Fruit fly (Drosophila melanogaster): ENCODE measurements around the gene CG5412.

CG5412 gene

dm6 chr3R:20560019-20560667 lies 16.7 kb upstream of the CG5412 start, which contains the start of gene CG15922:
CG15922 (minus strand) TSS chr3R:20560280.
- TF ChIP-seq Sin3A (optimal IDR thresholded peaks at IDR 0.05) = no peak
- TF ChIP-seq ttk (optimal IDR thresholded peaks at IDR 0.05) = no peak
- TF ChIP-seq h (optimal IDR thresholded peaks at IDR 0.05) = no peak
- TF ChIP-seq Myc (optimal IDR thresholded peaks at IDR 0.05) = no peak
- TF ChIP-seq psq (optimal IDR thresholded peaks at IDR 0.05) = no peak
- no peak for TF ChIP-seq insv (optimal IDR thresholded peaks at IDR 0.05)

dm6 chr3R:20560668-20561226 lies 16.1 kb upstream of the CG5412 start, which contains the start of gene CG5191:
CG5191 (plus strand) TSS chr3R:20560865.
- TF ChIP-seq ttk (optimal IDR thresholded peaks at IDR 0.05) = no peak
- TF ChIP-seq h (optimal IDR thresholded peaks at IDR 0.05) = no peak
- TF ChIP-seq Myc (optimal IDR thresholded peaks at IDR 0.05) = no peak
- TF ChIP-seq insv (optimal IDR thresholded peaks at IDR 0.05) = no peak
- no peak for TF ChIP-seq Sin3A (optimal IDR thresholded peaks at IDR 0.05)
- TF ChIP-seq psq (optimal IDR thresholded peaks at IDR 0.05) = no peak

- TF ChIP-seq h (optimal IDR thresholded peaks at IDR 0.05) = no peak
- no peak for TF ChIP-seq ttk (optimal IDR thresholded peaks at IDR 0.05)
- TF ChIP-seq Myc (optimal IDR thresholded peaks at IDR 0.05) = no peak
- no peak for TF ChIP-seq psq (optimal IDR thresholded peaks at IDR 0.05)
- TF ChIP-seq insv (optimal IDR thresholded peaks at IDR 0.05) = no peak
- no peak for TF ChIP-seq Sin3A (optimal IDR thresholded peaks at IDR 0.05)
Observed at dm6 chr3R:20563830-20564421, 12.9 kb upstream of the CG5412 start, which contains the start of gene CG10877. CG10877 (minus strand) TSS chr3R:20564067.

- TF ChIP-seq psq (optimal IDR thresholded peaks at IDR 0.05) = no peak
- TF ChIP-seq ttk (optimal IDR thresholded peaks at IDR 0.05) = no peak
- TF ChIP-seq h (optimal IDR thresholded peaks at IDR 0.05) = no peak
- TF ChIP-seq Myc (optimal IDR thresholded peaks at IDR 0.05) = no peak
- no peak for TF ChIP-seq insv (optimal IDR thresholded peaks at IDR 0.05)
- TF ChIP-seq Sin3A (optimal IDR thresholded peaks at IDR 0.05) = no peak
Observed at dm6 chr3R:20565546-20565948, 11.3 kb upstream of the CG5412 start.

- TF ChIP-seq ttk (optimal IDR thresholded peaks at IDR 0.05) (no peak), Myc (optimal IDR thresholded peaks at IDR 0.05) (no peak), Sin3A (optimal IDR thresholded peaks at IDR 0.05) (no peak), psq (optimal IDR thresholded peaks at IDR 0.05) (no peak), insv (optimal IDR thresholded peaks at IDR 0.05) (no peak), h (optimal IDR thresholded peaks at IDR 0.05) (no peak)
Observed at dm6 chr3R:20567507-20568222, 9.2 kb upstream of the CG5412 start.

- TF ChIP-seq h (optimal IDR thresholded peaks at IDR 0.05) (no peak), Myc (optimal IDR thresholded peaks at IDR 0.05) (no peak), Sin3A (optimal IDR thresholded peaks at IDR 0.05) (no peak), ttk (optimal IDR thresholded peaks at IDR 0.05) (no peak), insv (optimal IDR thresholded peaks at IDR 0.05) (no peak), psq (optimal IDR thresholded peaks at IDR 0.05) (no peak)
Observed at dm6 chr3R:20573326-20573725, 3.5 kb upstream of the CG5412 start.

- TF ChIP-seq h (optimal IDR thresholded peaks at IDR 0.05) = no peak
- no peak for TF ChIP-seq Myc (optimal IDR thresholded peaks at IDR 0.05)
- TF ChIP-seq insv (optimal IDR thresholded peaks at IDR 0.05) = no peak
- no peak for TF ChIP-seq psq (optimal IDR thresholded peaks at IDR 0.05)
- TF ChIP-seq Sin3A (optimal IDR thresholded peaks at IDR 0.05) = no peak
- no peak for TF ChIP-seq ttk (optimal IDR thresholded peaks at IDR 0.05)
Observed at dm6 chr3R:20574535-20574980, 2.3 kb upstream of the CG5412 start.

- TF ChIP-seq Sin3A (optimal IDR thresholded peaks at IDR 0.05) (no peak), psq (optimal IDR thresholded peaks at IDR 0.05) (no peak), insv (optimal IDR thresholded peaks at IDR 0.05) (no peak), Myc (optimal IDR thresholded peaks at IDR 0.05) (no peak), h (optimal IDR thresholded peaks at IDR 0.05) (no peak), ttk (optimal IDR thresholded peaks at IDR 0.05) (no peak)
Observed at dm6 chr3R:20579816-20580215, 3.0 kb downstream of the CG5412 start, which contains the start of the genes EloB and Srp14. EloB (minus strand) TSS chr3R:20579850. Srp14 (plus strand) TSS chr3R:20580115.

dm6 chr3R:20581376-20581775 lies 4.5 kb downstream of the CG5412 start, which contains the start of gene CG34008:
CG34008 (minus strand) TSS chr3R:20581522.
- TF ChIP-seq insv (optimal IDR thresholded peaks at IDR 0.05) (no peak), h (optimal IDR thresholded peaks at IDR 0.05) (no peak), Myc (optimal IDR thresholded peaks at IDR 0.05) (no peak), Sin3A (optimal IDR thresholded peaks at IDR 0.05) (no peak), ttk (optimal IDR thresholded peaks at IDR 0.05) (no peak), psq (optimal IDR thresholded peaks at IDR 0.05) (no peak)

- TF ChIP-seq h (optimal IDR thresholded peaks at IDR 0.05) = no peak
- TF ChIP-seq psq (optimal IDR thresholded peaks at IDR 0.05) = no peak
- no peak for TF ChIP-seq Myc (optimal IDR thresholded peaks at IDR 0.05)
- no peak for TF ChIP-seq ttk (optimal IDR thresholded peaks at IDR 0.05)
- no peak for TF ChIP-seq insv (optimal IDR thresholded peaks at IDR 0.05)
- TF ChIP-seq Sin3A (optimal IDR thresholded peaks at IDR 0.05) = no peak
Observed at dm6 chr3R:20585566-20585965, 8.7 kb downstream of the CG5412 start, which contains the start of gene CG16953. CG16953 (minus strand) TSS chr3R:20585833.

dm6 chr3R:20586409-20586808 lies 9.6 kb downstream of the CG5412 start:
- no peak for TF ChIP-seq Myc (optimal IDR thresholded peaks at IDR 0.05)
- TF ChIP-seq psq (optimal IDR thresholded peaks at IDR 0.05) = no peak
- TF ChIP-seq h (optimal IDR thresholded peaks at IDR 0.05) = no peak
- TF ChIP-seq Sin3A (optimal IDR thresholded peaks at IDR 0.05) = no peak
- no peak for TF ChIP-seq ttk (optimal IDR thresholded peaks at IDR 0.05)
